Worm (Caenorhabditis elegans) whole organism, young adult: ENCODE measurements around the gene F58G6.3.

Experiments used
- ama-1 ChIP-seq, 3 experiments: fragments of 150-350 bp in 1 of 3; sonication (generic microtip) in 2 of 3; optimal IDR thresholded peaks; 2 replicates each; lab custom pipeline; 2014 to 2018; ENCODE audit warnings: missing biosample characterization in 2 of 3, missing genetic modification characterization in 2 of 3, missing genetic modification reagents in 2 of 3
- ceh-27 ChIP-seq: fragments of 200-800 bp; sonication (Bioruptor generic); optimal IDR thresholded peaks from 2 replicates; lab custom pipeline; 2018; ENCODE audit warnings: mild to moderate bottlenecking, missing genetic modification characterization, moderate library complexity, missing compliant biosample characterization
- dpl-1 ChIP-seq: fragments of 150-350 bp; optimal IDR thresholded peaks from 2 replicates; lab custom pipeline; 2014; ENCODE audit warnings: missing biosample characterization, missing genetic modification reagents, missing genetic modification characterization
- fkh-3 ChIP-seq: sonication (generic microtip); optimal IDR thresholded peaks from 2 replicates; lab custom pipeline; 2016; ENCODE audit warnings: mild to moderate bottlenecking, missing genetic modification characterization, missing compliant biosample characterization
- hmg-20 ChIP-seq: fragments of 200-800 bp; sonication (Bioruptor generic); IDR thresholded peaks from 2 replicates; pipeline ENCODE4 v1.3.6; 2022; ENCODE audit warnings: missing genetic modification reagents, missing genetic modification characterization, missing compliant biosample characterization
- lsl-1 ChIP-seq: fragments of 200-800 bp; sonication (Bioruptor generic); optimal IDR thresholded peaks from 2 replicates; lab custom pipeline; 2018; ENCODE audit warnings: mild to moderate bottlenecking, missing genetic modification characterization, moderate library complexity, missing compliant biosample characterization
- nhr-179 ChIP-seq: sonication (generic microtip); optimal IDR thresholded peaks from 2 replicates; lab custom pipeline; 2016; ENCODE audit warnings: mild to moderate bottlenecking, missing genetic modification characterization, missing compliant biosample characterization
- nhr-80 ChIP-seq: sonication (generic microtip); optimal IDR thresholded peaks from 2 replicates; lab custom pipeline; 2016; ENCODE audit warnings: missing genetic modification characterization, missing compliant biosample characterization
- snpc-4 ChIP-seq, 5 experiments: fragments of 150-350 bp in 1 of 5; sonication (generic microtip) in 4 of 5; optimal IDR thresholded peaks; 2 replicates each; lab custom pipeline; 2014 to 2018; ENCODE audit warnings: missing genetic modification characterization in 5 of 5, missing biosample characterization in 3 of 5, antibody characterized with exemption in 2 of 5, mild to moderate bottlenecking in 2 of 5, missing compliant biosample characterization in 2 of 5, missing genotype in 2 of 5, moderate library complexity in 2 of 5, missing genetic modification reagents in 1 of 5
- unc-130 ChIP-seq: sonication (generic microtip); optimal IDR thresholded peaks from 2 replicates; lab custom pipeline; 2016; ENCODE audit warnings: missing genetic modification reagents, missing genetic modification characterization, missing compliant biosample characterization

DNA sequence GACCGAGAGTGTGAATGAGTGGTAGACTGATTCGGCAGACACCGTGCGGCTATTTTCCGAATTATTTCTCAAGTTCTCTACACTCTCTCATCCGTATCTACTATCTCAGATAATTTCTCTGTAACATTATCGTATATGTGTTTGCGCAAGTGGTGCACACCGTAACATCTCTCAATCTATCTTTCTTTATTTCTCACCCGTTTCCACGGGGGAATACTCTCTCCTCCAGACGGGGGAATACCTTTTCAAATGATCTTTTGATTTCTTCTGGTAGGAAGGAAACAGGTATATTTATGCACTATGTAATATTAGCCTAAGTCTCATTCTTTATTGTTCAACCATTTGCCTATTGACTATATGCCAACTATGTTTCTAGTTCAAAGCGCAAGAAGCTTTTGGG lies 13.7 kb downstream of the F58G6.3 start:
- TF ChIP-seq dpl-1, result no peak
- TF ChIP-seq nhr-80 (tag; lab: Kevin White, UChicago), result no peak
- TF ChIP-seq snpc-4 (GFP tag; optimal IDR thresholded peaks at IDR 0.05; lab: Kevin White, UChicago), result no peak
- TF ChIP-seq snpc-4 (tag; optimal IDR thresholded peaks at IDR 0.05; lab: Kevin White, UChicago), result no peak
- no peak for TF ChIP-seq ama-1 (optimal IDR thresholded peaks at IDR 0.05; lab: Kevin White, UChicago)
- no peak for TF ChIP-seq ama-1 (GFP tag; optimal IDR thresholded peaks at IDR 0.05; lab: Kevin White, UChicago)
- no peak for TF ChIP-seq hmg-20 (GFP tag; lab: Robert Waterston, UW)
- TF ChIP-seq fkh-3 (tag; lab: Kevin White, UChicago), result no peak
- no peak for TF ChIP-seq nhr-179 (tag; lab: Kevin White, UChicago)
- TF ChIP-seq lsl-1 (GFP tag; lab: Kevin White, UChicago), result no peak
- no peak for TF ChIP-seq unc-130 (GFP tag; lab: Kevin White, UChicago)
- TF ChIP-seq ceh-27 (GFP tag; lab: Kevin White, UChicago), result no peak
